Worm (Caenorhabditis elegans) whole organism, L4 larva: ENCODE data around the gene K08D10.10.

Experiments
- D1046.2 ChIP-seq: fragments of 200-800 bp; sonication (Bioruptor generic); IDR thresholded peaks from 2 replicates; pipeline ENCODE4 v1.3.6; 2022; ENCODE audit warnings: missing genetic modification characterization, missing compliant biosample characterization
- F49E8.2 ChIP-seq: sonication (generic microtip); optimal IDR thresholded peaks from 2 replicates; lab custom pipeline; 2016; ENCODE audit warnings: missing compliant biosample characterization, mild to moderate bottlenecking, missing genetic modification characterization, borderline replicate concordance
- R02D3.7 ChIP-seq: fragments of 150-350 bp; sonication (generic microtip); optimal IDR thresholded peaks from 3 replicates; lab custom pipeline; 2014; ENCODE audit warnings: missing biosample characterization, missing genetic modification characterization
- T20F7.1 ChIP-seq: fragments of 200-800 bp; sonication (Bioruptor generic); optimal IDR thresholded peaks from 2 replicates; lab custom pipeline; 2018; ENCODE audit warnings: mild to moderate bottlenecking, missing genetic modification characterization, missing compliant biosample characterization
- T26A8.4 ChIP-seq: fragments of 200-800 bp; sonication (Bioruptor generic); IDR thresholded peaks from 2 replicates; pipeline ENCODE4 v1.3.6; 2022; ENCODE audit warnings: missing genetic modification characterization, missing compliant biosample characterization
- Y105C5A.15 ChIP-seq: fragments of 200-800 bp; sonication (Bioruptor generic); IDR thresholded peaks from 2 replicates; pipeline ENCODE4 v1.3.6; 2022; ENCODE audit warnings: missing genetic modification characterization, missing compliant biosample characterization
- Y5F2A.4 ChIP-seq: fragments of 200-800 bp; sonication (Bioruptor generic); optimal IDR thresholded peaks from 2 replicates; lab custom pipeline; 2018; ENCODE audit warnings: mild to moderate bottlenecking, missing genetic modification characterization, missing compliant biosample characterization
- Y75B8A.6 ChIP-seq: fragments of 200-800 bp; sonication (Bioruptor generic); IDR thresholded peaks from 2 replicates; pipeline ENCODE4 v1.3.6; 2022; ENCODE audit warnings: missing genetic modification reagents, missing genetic modification characterization, missing compliant biosample characterization
- ZK337.2 ChIP-seq: fragments of 200-800 bp; sonication (Bioruptor generic); IDR thresholded peaks from 2 replicates; pipeline ENCODE4 v1.3.6; 2022; ENCODE audit warnings: missing genetic modification reagents, missing genetic modification characterization, missing compliant biosample characterization
- aly-2 ChIP-seq: sonication (generic microtip); optimal IDR thresholded peaks from 2 replicates; lab custom pipeline; 2018; ENCODE audit warnings: missing biosample characterization, missing genetic modification characterization
- ama-1 ChIP-seq: fragments of 150-350 bp; optimal IDR thresholded peaks from 2 replicates; lab custom pipeline; 2014; ENCODE audit warnings: inconsistent platforms, mixed read lengths
- ceh-32 ChIP-seq: sonication (generic microtip); optimal IDR thresholded peaks from 2 replicates; lab custom pipeline; 2016; ENCODE audit warnings: mild to moderate bottlenecking, missing genetic modification characterization, missing compliant biosample characterization; ENCODE audit not compliant: poor library complexity
- ces-1 ChIP-seq: fragments of 150-350 bp; sonication (generic microtip); optimal IDR thresholded peaks from 4 replicates; lab custom pipeline; 2014; ENCODE audit warnings: missing biosample characterization, missing genetic modification reagents, missing genetic modification characterization
- daf-12 ChIP-seq: fragments of 150-350 bp; optimal IDR thresholded peaks from 2 replicates; lab custom pipeline; 2014; ENCODE audit warnings: missing biosample characterization, missing genetic modification reagents, missing genetic modification characterization
- daf-16 ChIP-seq, 3 experiments: sonication (generic microtip); optimal IDR thresholded peaks; 2 replicates each; lab custom pipeline; 2016 to 2017; ENCODE audit warnings: missing genetic modification characterization in 3 of 3, missing genetic modification reagents in 3 of 3, mild to moderate bottlenecking in 2 of 3, missing compliant biosample characterization in 2 of 3, missing biosample characterization in 1 of 3, moderate library complexity in 1 of 3
- dmd-6 ChIP-seq: fragments of 200-800 bp; sonication (Bioruptor generic); IDR thresholded peaks from 2 replicates; pipeline ENCODE4 v1.3.6; 2022; ENCODE audit warnings: missing genetic modification reagents, missing genetic modification characterization, missing compliant biosample characterization
- dmd-8 ChIP-seq: fragments of 200-800 bp; sonication (Bioruptor generic); IDR thresholded peaks from 2 replicates; pipeline ENCODE4 v1.3.6; 2022; ENCODE audit warnings: missing genetic modification characterization, missing compliant biosample characterization
- dmd-9 ChIP-seq: fragments of 200-800 bp; sonication (Bioruptor generic); IDR thresholded peaks from 2 replicates; pipeline ENCODE4 v1.3.6; 2022; ENCODE audit warnings: missing genetic modification reagents, missing genetic modification characterization, missing compliant biosample characterization
- egl-27 ChIP-seq: sonication (generic microtip); optimal IDR thresholded peaks from 3 replicates; lab custom pipeline; 2017; ENCODE audit warnings: missing biosample characterization, missing genetic modification reagents, missing genetic modification characterization
- fos-1 ChIP-seq: fragments of 150-350 bp; optimal IDR thresholded peaks from 2 replicates; lab custom pipeline; 2014; ENCODE audit warnings: missing biosample characterization, missing genetic modification characterization
- hif-1 ChIP-seq, 2 experiments: sonication (generic microtip); optimal IDR thresholded peaks; 2 replicates each; lab custom pipeline; 2016 to 2017; ENCODE audit warnings: missing compliant biosample characterization in 2 of 2, missing genetic modification characterization in 2 of 2, missing genetic modification reagents in 2 of 2, missing genotype in 2 of 2, mild to moderate bottlenecking in 1 of 2
- hlh-11 ChIP-seq: fragments of 200-800 bp; sonication (Bioruptor generic); optimal IDR thresholded peaks from 2 replicates; lab custom pipeline; 2018; ENCODE audit warnings: mild to moderate bottlenecking, missing genetic modification characterization, missing compliant biosample characterization
- jun-1 ChIP-seq: fragments of 150-350 bp; optimal IDR thresholded peaks from 2 replicates; lab custom pipeline; 2014; ENCODE audit warnings: missing biosample characterization, missing genetic modification reagents, missing genetic modification characterization
- lim-7 ChIP-seq: fragments of 200-800 bp; sonication (Bioruptor generic); IDR thresholded peaks from 2 replicates; pipeline ENCODE4 v1.3.6; 2022; ENCODE audit warnings: missing genetic modification characterization, missing compliant biosample characterization
- lin-1 ChIP-seq: fragments of 200-800 bp; sonication (Bioruptor generic); IDR thresholded peaks from 2 replicates; pipeline ENCODE4 v1.3.6; 2022; ENCODE audit warnings: missing genetic modification reagents, missing genetic modification characterization, missing compliant biosample characterization
- lin-39 ChIP-seq: fragments of 150-350 bp; optimal IDR thresholded peaks from 2 replicates; lab custom pipeline; 2014; ENCODE audit warnings: missing biosample characterization, missing genetic modification reagents, missing genetic modification characterization
- lir-3 ChIP-seq: sonication (generic microtip); optimal IDR thresholded peaks from 2 replicates; lab custom pipeline; 2016; ENCODE audit warnings: mild to moderate bottlenecking, missing genetic modification characterization, missing compliant biosample characterization
- madf-5 ChIP-seq, 2 experiments: fragments of 200-800 bp; sonication (Bioruptor generic); IDR thresholded peaks; 2 replicates each; pipeline ENCODE4 v1.3.6; 2022; ENCODE audit warnings: missing compliant biosample characterization in 2 of 2, missing genetic modification characterization in 2 of 2
- mep-1 ChIP-seq: fragments of 150-350 bp; sonication (generic microtip); optimal IDR thresholded peaks from 3 replicates; lab custom pipeline; 2014; ENCODE audit warnings: missing biosample characterization, missing genetic modification characterization
- mxl-3 ChIP-seq: fragments of 200-800 bp; sonication (Bioruptor generic); optimal IDR thresholded peaks from 2 replicates; lab custom pipeline; 2018; ENCODE audit warnings: mild to moderate bottlenecking, missing genetic modification characterization, missing compliant biosample characterization
- nhr-102 ChIP-seq: sonication (generic microtip); optimal IDR thresholded peaks from 2 replicates; lab custom pipeline; 2016; ENCODE audit warnings: mild to moderate bottlenecking, missing genetic modification characterization, moderate library complexity, missing compliant biosample characterization
- nhr-28 ChIP-seq: fragments of 150-350 bp; optimal IDR thresholded peaks from 2 replicates; lab custom pipeline; 2014; ENCODE audit warnings: missing biosample characterization, missing genetic modification characterization
- nhr-6 ChIP-seq: fragments of 150-350 bp; optimal IDR thresholded peaks from 2 replicates; lab custom pipeline; 2014; ENCODE audit warnings: missing biosample characterization, missing genetic modification characterization
- pqm-1 ChIP-seq: sonication (generic microtip); optimal IDR thresholded peaks from 2 replicates; lab custom pipeline; 2017; ENCODE audit warnings: missing biosample characterization, missing genetic modification characterization
- rbr-2 ChIP-seq: sonication (generic microtip); optimal IDR thresholded peaks from 2 replicates; lab custom pipeline; 2016; ENCODE audit warnings: missing genotype, missing genetic modification characterization, missing compliant biosample characterization
- sdz-12 ChIP-seq: fragments of 200-800 bp; sonication (Bioruptor generic); optimal IDR thresholded peaks from 2 replicates; lab custom pipeline; 2018; ENCODE audit warnings: mild to moderate bottlenecking, missing genetic modification characterization, missing compliant biosample characterization
- tag-97 ChIP-seq: fragments of 200-800 bp; sonication (Bioruptor generic); IDR thresholded peaks from 2 replicates; pipeline ENCODE4 v1.3.6; 2022; ENCODE audit warnings: missing genetic modification characterization, missing compliant biosample characterization
- unc-62 ChIP-seq, 3 experiments: fragments of 150-350 bp in 1 of 3; sonication (generic microtip); optimal IDR thresholded peaks in 2 of 3; peaks in 1 of 3; 1 replicate in 1 of 3; 2 replicates in 2 of 3; lab custom pipeline; 2014 to 2017; ENCODE audit warnings: missing biosample characterization in 3 of 3, missing genetic modification characterization in 3 of 3, missing genetic modification reagents in 3 of 3, missing genotype in 1 of 3
- zag-1 ChIP-seq: fragments of 150-350 bp; optimal IDR thresholded peaks from 2 replicates; lab custom pipeline; 2014; ENCODE audit warnings: missing biosample characterization, missing genetic modification characterization
- zfp-2 ChIP-seq: sonication (generic microtip); optimal IDR thresholded peaks from 2 replicates; lab custom pipeline; 2016; ENCODE audit warnings: mild to moderate bottlenecking, missing genetic modification characterization, missing compliant biosample characterization
- ztf-7 ChIP-seq: fragments of 150-350 bp; optimal IDR thresholded peaks from 2 replicates; lab custom pipeline; 2014; ENCODE audit warnings: missing biosample characterization, missing genetic modification characterization

Gene K08D10.10

ce11 chrIV:4152143-4152542, at the start of gene K08D10.10, which contains the start of gene R07C12.1:
Gene K08D10.10 (plus strand): TSS chrIV:4152235.
Gene R07C12.1 (plus strand): TSS chrIV:4152456.
- no peak for TF ChIP-seq mep-1
- TF ChIP-seq zfp-2 (tag; lab: Kevin White, UChicago) = no peak
- no peak for TF ChIP-seq mxl-3 (GFP tag; lab: Kevin White, UChicago)
- no peak for TF ChIP-seq zag-1 (tag; lab: Kevin White, UChicago)
- TF ChIP-seq fos-1 (tag; lab: Kevin White, UChicago) = no peak
- no peak for TF ChIP-seq unc-62 (GFP tag; optimal IDR thresholded peaks at IDR 0.05 in 1 of 2; lab: Kevin White, UChicago)
- no peak for TF ChIP-seq unc-62 (tag; optimal IDR thresholded peaks at IDR 0.05; lab: Kevin White, UChicago)
- no peak for TF ChIP-seq D1046.2 (GFP tag; lab: Robert Waterston, UW)
- TF ChIP-seq Y75B8A.6 (GFP tag; lab: Robert Waterston, UW) = no peak
- no peak for TF ChIP-seq R02D3.7 (tag; lab: Kevin White, UChicago)
- TF ChIP-seq nhr-28 (tag; lab: Kevin White, UChicago) = peak; percentile 14
- TF ChIP-seq dmd-6 (GFP tag; lab: Robert Waterston, UW) = no peak; the same call in 1 of the 2 replicates
- TF ChIP-seq ceh-32 = no peak
- no peak for TF ChIP-seq dmd-8 (GFP tag; lab: Robert Waterston, UW)
- TF ChIP-seq dmd-9 = no peak
- TF ChIP-seq nhr-6 (tag; lab: Kevin White, UChicago) = no peak
- no peak for TF ChIP-seq ztf-7 (tag; lab: Kevin White, UChicago)
- peak; percentile 1 for TF ChIP-seq hlh-11 (tag; lab: Kevin White, UChicago)
- no peak for TF ChIP-seq lir-3 (tag; lab: Kevin White, UChicago)
- TF ChIP-seq pqm-1 (tag; lab: Kevin White, UChicago) = peak; percentile 6
- TF ChIP-seq daf-12 (tag; lab: Kevin White, UChicago) = no peak
- TF ChIP-seq aly-2 (tag; lab: Kevin White, UChicago) = no peak
- no peak for TF ChIP-seq ZK337.2 (GFP tag; lab: Robert Waterston, UW)
- no peak for TF ChIP-seq daf-16 (GFP tag; optimal IDR thresholded peaks at IDR 0.05; lab: Kevin White, UChicago)
- no peak for TF ChIP-seq daf-16 (tag; optimal IDR thresholded peaks at IDR 0.05; lab: Kevin White, UChicago)
- TF ChIP-seq egl-27 (tag; lab: Kevin White, UChicago) = no peak
- TF ChIP-seq, all 104 proteins: peak for 3

ce11 chrIV:4102720-4103119, 49.3 kb upstream of the K08D10.10 start, which contains the start of gene ubc-1:
Gene ubc-1 (plus strand): TSS chrIV:4103020.
- TF ChIP-seq lin-39 (tag; lab: Kevin White, UChicago) = no peak
- TF ChIP-seq unc-62 (GFP tag; optimal IDR thresholded peaks at IDR 0.05 in 1 of 2; lab: Kevin White, UChicago) = peak in 1 of 2 experiments; percentile 58
- no peak for TF ChIP-seq unc-62 (tag; optimal IDR thresholded peaks at IDR 0.05; lab: Kevin White, UChicago)

- TF ChIP-seq Y5F2A.4 (GFP tag; lab: Kevin White, UChicago) = no peak
- no peak for TF ChIP-seq hif-1 (tag; optimal IDR thresholded peaks at IDR 0.05; lab: Kevin White, UChicago)
- no peak for TF ChIP-seq lim-7
- TF ChIP-seq ces-1 (GFP tag; lab: Kevin White, UChicago) = no peak
- no peak for TF ChIP-seq lir-3 (tag; lab: Kevin White, UChicago)
- TF ChIP-seq F49E8.2 = no peak
- TF ChIP-seq Y105C5A.15 (GFP tag; lab: Robert Waterston, UW) = no peak
- TF ChIP-seq jun-1 = no peak
- no peak for TF ChIP-seq tag-97 (GFP tag; lab: Robert Waterston, UW)
- no peak for TF ChIP-seq D1046.2 (GFP tag; lab: Robert Waterston, UW)
- TF ChIP-seq pqm-1 (tag; lab: Kevin White, UChicago) = no peak
- no peak for TF ChIP-seq rbr-2 (tag; lab: Kevin White, UChicago)
- TF ChIP-seq dmd-8 (GFP tag; lab: Robert Waterston, UW) = no peak
- no peak for TF ChIP-seq ceh-32
Observed at ce11 chrIV:4108767-4109166, 43.3 kb upstream of the K08D10.10 start, which contains the start of gene C35B1.7. Gene C35B1.7 (plus strand): TSS chrIV:4109067.

ce11 chrIV:4112387-4112786, 39.6 kb upstream of the K08D10.10 start, which contains the start of gene F49F1.14:
Gene F49F1.14 (minus strand): TSS chrIV:4112487.
- no peak for TF ChIP-seq T20F7.1 (GFP tag; lab: Kevin White, UChicago)
- no peak for TF ChIP-seq T26A8.4 (GFP tag; lab: Robert Waterston, UW)
- TF ChIP-seq pqm-1 (tag; lab: Kevin White, UChicago) = no peak
- no peak for TF ChIP-seq sdz-12 (GFP tag; lab: Kevin White, UChicago)
- TF ChIP-seq zfp-2 (tag; lab: Kevin White, UChicago) = no peak
- no peak for TF ChIP-seq ama-1 (lab: Kevin White, UChicago)
- TF ChIP-seq madf-5 (GFP tag; IDR thresholded peaks at IDR 0.05; lab: Robert Waterston, UW) = no peak
- TF ChIP-seq lir-3 (tag; lab: Kevin White, UChicago) = no peak
- no peak for TF ChIP-seq dmd-6 (GFP tag; lab: Robert Waterston, UW)
- no peak for TF ChIP-seq lin-1 (GFP tag; lab: Robert Waterston, UW)
- no peak for TF ChIP-seq nhr-102 (tag; lab: Kevin White, UChicago)
- no peak for TF ChIP-seq aly-2 (tag; lab: Kevin White, UChicago)
